Worm (Caenorhabditis elegans) whole organism, L1 larva: Measurements from ENCODE around the gene fbxa-2.

ENCODE experiments used
- C04F5.9 ChIP-seq: sonication (generic microtip); optimal IDR thresholded peaks from 2 replicates; lab custom pipeline; 2016; ENCODE audit warnings: missing genetic modification characterization, missing compliant biosample characterization
- Y116A8C.19 ChIP-seq: sonication (generic microtip); optimal IDR thresholded peaks from 2 replicates; lab custom pipeline; 2016; ENCODE audit warnings: missing compliant biosample characterization, missing genetic modification characterization, borderline replicate concordance
- alr-1 ChIP-seq: fragments of 200-800 bp; sonication (Bioruptor generic); optimal IDR thresholded peaks from 2 replicates; lab custom pipeline; 2018; ENCODE audit warnings: borderline replicate concordance, mild to moderate bottlenecking, missing genetic modification characterization, missing compliant biosample characterization
- blmp-1 ChIP-seq: fragments of 150-350 bp; optimal IDR thresholded peaks from 2 replicates; lab custom pipeline; 2014; ENCODE audit warnings: missing biosample characterization, missing genetic modification characterization
- ces-1 ChIP-seq: fragments of 150-350 bp; optimal IDR thresholded peaks from 2 replicates; lab custom pipeline; 2014; ENCODE audit warnings: missing biosample characterization, missing genetic modification reagents, missing genetic modification characterization
- dpl-1 ChIP-seq, 3 experiments: fragments of 150-350 bp in 2 of 3; sonication (generic microtip) in 1 of 3; optimal IDR thresholded peaks; 2 replicates each; lab custom pipeline; 2014 to 2017; ENCODE audit warnings: missing biosample characterization in 3 of 3, missing genetic modification characterization in 3 of 3, missing genetic modification reagents in 3 of 3
- dsc-1 ChIP-seq: sonication (generic microtip); optimal IDR thresholded peaks from 2 replicates; lab custom pipeline; 2016; ENCODE audit warnings: mild to moderate bottlenecking, missing genetic modification characterization, missing compliant biosample characterization
- efl-3 ChIP-seq: fragments of 200-800 bp; sonication (Bioruptor generic); optimal IDR thresholded peaks from 2 replicates; lab custom pipeline; 2018; ENCODE audit warnings: mild to moderate bottlenecking, missing genetic modification characterization, missing compliant biosample characterization
- elt-2 ChIP-seq: sonication (generic microtip); optimal IDR thresholded peaks from 2 replicates; lab custom pipeline; 2016; ENCODE audit warnings: missing genetic modification characterization, mild to moderate bottlenecking, inconsistent platforms, missing compliant biosample characterization, missing genetic modification reagents
- ets-5 ChIP-seq: fragments of 200-800 bp; sonication (Bioruptor generic); IDR thresholded peaks from 2 replicates; pipeline ENCODE4 v1.3.6; 2022; ENCODE audit warnings: missing genetic modification characterization, missing compliant biosample characterization
- fkh-4 ChIP-seq: sonication (generic microtip); optimal IDR thresholded peaks from 2 replicates; lab custom pipeline; 2016; ENCODE audit warnings: missing compliant biosample characterization, missing genetic modification characterization, borderline replicate concordance
- fos-1 ChIP-seq: fragments of 150-350 bp; optimal IDR thresholded peaks from 2 replicates; lab custom pipeline; 2014; ENCODE audit warnings: missing biosample characterization, missing genetic modification characterization
- grh-1 ChIP-seq: fragments of 200-800 bp; sonication (Bioruptor generic); IDR thresholded peaks from 2 replicates; pipeline ENCODE4 v1.3.6; 2022; ENCODE audit warnings: missing genetic modification reagents, missing genetic modification characterization, missing compliant biosample characterization
- hlh-4 ChIP-seq: sonication (generic microtip); optimal IDR thresholded peaks from 2 replicates; lab custom pipeline; 2016; ENCODE audit warnings: mild to moderate bottlenecking, missing genetic modification characterization, missing compliant biosample characterization
- hpl-2 ChIP-seq: fragments of 150-350 bp; optimal IDR thresholded peaks from 2 replicates; lab custom pipeline; 2014; ENCODE audit warnings: missing biosample characterization, missing genetic modification reagents, missing genetic modification characterization
- irx-1 ChIP-seq: sonication (generic microtip); optimal IDR thresholded peaks from 2 replicates; lab custom pipeline; 2016; ENCODE audit warnings: missing genetic modification characterization, missing compliant biosample characterization
- lin-13 ChIP-seq: fragments of 150-350 bp; optimal IDR thresholded peaks from 2 replicates; lab custom pipeline; 2014; ENCODE audit warnings: missing biosample characterization, missing genetic modification reagents, missing genetic modification characterization
- lin-15B ChIP-seq: fragments of 150-350 bp; sonication (generic microtip); optimal IDR thresholded peaks from 3 replicates; lab custom pipeline; 2014; ENCODE audit warnings: missing biosample characterization, missing genetic modification characterization
- lin-35 ChIP-seq, 2 experiments: fragments of 150-350 bp; optimal IDR thresholded peaks; 2 replicates each; lab custom pipeline; 2014; ENCODE audit warnings: missing biosample characterization in 2 of 2, missing genetic modification characterization in 2 of 2, missing genetic modification reagents in 2 of 2
- mep-1 ChIP-seq: fragments of 150-350 bp; optimal IDR thresholded peaks from 2 replicates; lab custom pipeline; 2014; ENCODE audit warnings: missing biosample characterization, missing genetic modification characterization
- nhr-11 ChIP-seq: fragments of 150-350 bp; optimal IDR thresholded peaks from 2 replicates; lab custom pipeline; 2014; ENCODE audit warnings: missing biosample characterization, missing genetic modification characterization
- nhr-19 ChIP-seq: fragments of 200-800 bp; sonication (Bioruptor generic); conservative IDR thresholded peaks from 2 replicates; pipeline ENCODE4 v1.3.6; 2022; ENCODE audit warnings: missing genetic modification characterization, missing compliant biosample characterization
- nhr-20 ChIP-seq: sonication (generic microtip); optimal IDR thresholded peaks from 2 replicates; lab custom pipeline; 2016; ENCODE audit warnings: mild to moderate bottlenecking, missing genetic modification characterization, missing compliant biosample characterization
- nhr-47 ChIP-seq: sonication (generic microtip); optimal IDR thresholded peaks from 2 replicates; lab custom pipeline; 2016; ENCODE audit warnings: mild to moderate bottlenecking, missing genetic modification characterization, moderate library complexity, missing compliant biosample characterization
- nhr-76 ChIP-seq: sonication (generic microtip); optimal IDR thresholded peaks from 2 replicates; lab custom pipeline; 2017; ENCODE audit warnings: missing biosample characterization, missing genetic modification characterization
- nhr-77 ChIP-seq: fragments of 150-350 bp; optimal IDR thresholded peaks from 2 replicates; lab custom pipeline; 2014; ENCODE audit warnings: missing biosample characterization, missing genetic modification characterization
- nhr-90 ChIP-seq: sonication (generic microtip); optimal IDR thresholded peaks from 2 replicates; lab custom pipeline; 2016; ENCODE audit warnings: mild to moderate bottlenecking, missing genetic modification characterization, missing compliant biosample characterization; ENCODE audit not compliant: poor library complexity
- pax-3 ChIP-seq: fragments of 200-800 bp; sonication (Bioruptor generic); optimal IDR thresholded peaks from 2 replicates; lab custom pipeline; 2018; ENCODE audit warnings: mild to moderate bottlenecking, missing genetic modification characterization, moderate library complexity, missing compliant biosample characterization
- rnt-1 ChIP-seq: sonication (generic microtip); optimal IDR thresholded peaks from 2 replicates; lab custom pipeline; 2016; ENCODE audit warnings: mild to moderate bottlenecking, missing genetic modification characterization, moderate library complexity, missing compliant biosample characterization
- snpc-4 ChIP-seq: fragments of 150-350 bp; optimal IDR thresholded peaks from 2 replicates; lab custom pipeline; 2014; ENCODE audit warnings: missing biosample characterization, missing genetic modification characterization
- snu-23 ChIP-seq: sonication (generic microtip); optimal IDR thresholded peaks from 2 replicates; lab custom pipeline; 2016; ENCODE audit warnings: missing genetic modification characterization, missing compliant biosample characterization
- sox-4 ChIP-seq: sonication (generic microtip); optimal IDR thresholded peaks from 2 replicates; lab custom pipeline; 2016; ENCODE audit warnings: missing genetic modification characterization, missing compliant biosample characterization
- sptf-1 ChIP-seq: fragments of 150-350 bp; optimal IDR thresholded peaks from 2 replicates; lab custom pipeline; 2014; ENCODE audit warnings: missing biosample characterization, missing genetic modification characterization
- unc-30 ChIP-seq: sonication (generic microtip); optimal IDR thresholded peaks from 2 replicates; lab custom pipeline; 2017; ENCODE audit warnings: missing biosample characterization, missing genetic modification characterization
- unc-86 ChIP-seq: sonication (generic microtip); optimal IDR thresholded peaks from 2 replicates; lab custom pipeline; 2016; ENCODE audit warnings: missing genetic modification characterization, missing compliant biosample characterization
- zag-1 ChIP-seq: fragments of 150-350 bp; optimal IDR thresholded peaks from 2 replicates; lab custom pipeline; 2014; ENCODE audit warnings: missing biosample characterization, missing genetic modification characterization
- ztf-11 ChIP-seq, 2 experiments: sonication (generic microtip); optimal IDR thresholded peaks; 2 replicates each; lab custom pipeline; 2016 to 2017; ENCODE audit warnings: missing genetic modification characterization in 2 of 2, missing biosample characterization in 1 of 2, missing compliant biosample characterization in 1 of 2

The fbxa-2 gene

DNA sequence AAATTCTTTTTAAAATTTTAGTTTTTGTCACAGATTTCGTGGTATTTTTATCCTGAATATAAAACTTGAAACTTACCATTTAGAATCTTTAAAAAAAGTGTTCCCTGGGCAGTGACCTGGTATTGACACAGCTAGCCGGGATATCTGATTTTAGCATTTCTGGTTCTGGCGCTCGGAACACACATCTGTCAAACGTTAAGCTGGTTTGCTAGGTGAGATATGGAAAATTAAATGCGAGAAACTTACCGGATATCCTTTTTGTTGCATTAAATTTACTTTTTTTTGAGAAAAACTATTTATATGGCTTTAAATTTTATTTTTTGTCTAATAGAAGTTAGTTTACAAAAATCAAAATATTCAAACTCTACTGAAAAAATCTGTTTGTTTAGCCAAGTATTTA, 16.3 kb upstream of the fbxa-2 start, which contains the start of gene F28G4.4:
TSS of gene F28G4.4 (minus strand) at position 101 of the 400 bp plus-strand sequence.
- TF ChIP-seq dpl-1 (GFP tag; optimal IDR thresholded peaks at IDR 0.05; lab: Kevin White, UChicago) (no peak), blmp-1 (tag; lab: Kevin White, UChicago) (no peak), irx-1 (tag; lab: Kevin White, UChicago) (no peak), nhr-47 (tag; lab: Kevin White, UChicago) (no peak), nhr-11 (tag; lab: Kevin White, UChicago) (no peak), nhr-76 (tag; lab: Kevin White, UChicago) (no peak), lin-35 (GFP tag; optimal IDR thresholded peaks at IDR 0.05; lab: Kevin White, UChicago) (no peak), C04F5.9 (tag; lab: Kevin White, UChicago) (no peak), efl-3 (GFP tag; lab: Kevin White, UChicago) (no peak), nhr-20 (tag; lab: Kevin White, UChicago) (no peak), rnt-1 (tag; lab: Kevin White, UChicago) (no peak), snu-23 (GFP tag; lab: Kevin White, UChicago) (no peak), mep-1 (tag; lab: Kevin White, UChicago) (no peak), ces-1 (GFP tag; lab: Kevin White, UChicago) (no peak)

DNA sequence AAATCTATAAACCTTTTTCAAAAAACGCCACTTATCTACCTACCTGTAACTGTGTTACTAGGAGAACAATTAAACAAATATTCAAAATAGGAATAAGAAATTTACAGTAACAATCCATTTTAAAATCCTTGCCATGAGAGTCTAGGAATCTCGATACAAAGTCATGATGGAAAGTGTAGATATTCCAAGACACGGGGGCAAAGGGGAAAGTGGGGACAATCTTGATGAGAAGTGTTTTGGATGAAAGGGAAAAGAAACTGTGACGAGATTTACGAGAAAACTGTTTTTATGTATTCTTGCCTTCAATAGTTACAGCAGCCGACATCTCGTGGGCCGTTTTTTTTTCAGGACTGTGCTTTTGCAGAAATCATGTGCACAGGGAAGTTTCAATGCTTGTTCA, 12.7 kb upstream of the fbxa-2 start, which contains the start of gene F28G4.2:
TSS of gene F28G4.2 (minus strand) at position 175 of the 400 bp plus-strand sequence.
- TF ChIP-seq blmp-1 (tag; lab: Kevin White, UChicago) (peak; percentile 78), hlh-4 (tag; lab: Kevin White, UChicago) (no peak)

DNA sequence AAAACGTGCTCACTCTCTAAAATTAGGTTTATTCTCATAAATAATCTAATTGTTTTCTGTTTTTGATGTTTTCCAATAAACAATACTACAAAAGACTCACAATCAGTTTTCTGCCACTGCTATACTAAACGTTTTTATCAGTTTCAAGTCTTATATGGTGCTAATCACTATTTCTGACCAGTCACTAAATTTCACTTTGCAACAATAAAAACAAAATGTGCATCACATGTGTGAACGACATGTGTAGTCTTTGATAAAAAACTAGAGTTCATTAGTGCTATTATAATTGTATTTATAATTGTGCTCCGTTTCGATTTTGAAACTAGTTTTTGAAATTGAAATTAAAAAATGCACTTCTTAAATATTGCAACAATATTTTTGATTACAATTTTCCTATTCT, 8.5 kb upstream of the fbxa-2 start, which contains the start of gene cyp-37B1:
TSS of gene cyp-37B1 (plus strand) at position 199 of the 400 bp plus-strand sequence.
- TF ChIP-seq elt-2 (tag; lab: Kevin White, UChicago) (peak; percentile 95), snpc-4 (tag; lab: Kevin White, UChicago) (no peak), nhr-90 (tag; lab: Kevin White, UChicago) (peak; percentile 38), nhr-20 (tag; lab: Kevin White, UChicago) (peak; percentile 59), lin-35 (GFP tag; optimal IDR thresholded peaks at IDR 0.05; lab: Kevin White, UChicago) (peak in 1 of 2 experiments; percentile 34)

DNA sequence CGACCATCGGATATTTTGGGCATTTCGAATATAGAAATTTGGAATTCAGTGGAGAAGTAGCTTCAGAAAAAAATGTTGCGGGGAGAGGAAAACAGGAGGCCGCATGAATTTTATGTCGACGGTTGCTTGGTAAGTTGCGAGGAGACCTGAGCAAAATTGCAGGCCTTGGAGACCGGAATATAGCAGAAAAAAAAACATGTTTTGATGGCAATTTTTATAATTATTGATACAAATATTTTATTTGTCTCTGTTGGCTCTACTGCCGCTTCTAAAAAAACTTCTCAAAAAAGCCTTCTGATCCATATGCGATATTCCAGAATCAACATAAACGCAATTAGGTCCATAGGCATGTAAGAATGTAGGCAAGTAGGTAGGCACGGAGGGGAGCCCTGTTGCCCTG, 5.9 kb upstream of the fbxa-2 start, which contains the start of gene pacl-1:
TSS of gene pacl-1 (minus strand) at position 101 of the 400 bp plus-strand sequence.
- TF ChIP-seq fkh-4 (tag; lab: Kevin White, UChicago) = no peak
- no peak for TF ChIP-seq lin-13

DNA sequence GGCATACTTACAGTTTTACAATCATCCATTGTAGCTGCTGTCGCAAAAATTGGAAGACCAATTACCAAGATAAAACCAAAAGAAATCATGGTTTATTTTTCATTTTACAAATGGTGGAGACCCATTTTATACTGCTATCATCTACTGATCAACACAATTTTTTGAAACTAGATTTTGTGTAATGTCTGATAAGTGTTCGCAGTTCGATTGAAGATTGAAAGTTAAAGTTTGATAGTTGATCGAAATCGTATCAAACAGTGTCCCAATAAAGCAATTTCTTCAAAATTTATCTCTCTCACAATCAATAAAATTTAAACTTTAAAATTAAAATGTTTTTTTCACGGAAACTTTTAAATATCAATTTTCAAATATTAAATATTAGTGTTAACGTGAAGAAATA, 1.7 kb upstream of the fbxa-2 start, which contains the start of gene T13F3.6:
TSS of gene T13F3.6 (minus strand) at position 101 of the 400 bp plus-strand sequence.
- no peak for TF ChIP-seq sptf-1 (tag; lab: Kevin White, UChicago)
- no peak for TF ChIP-seq fkh-4 (tag; lab: Kevin White, UChicago)
- no peak for TF ChIP-seq pax-3 (tag; lab: Kevin White, UChicago)
- TF ChIP-seq nhr-77 (tag; lab: Kevin White, UChicago) = no peak
- TF ChIP-seq ztf-11 (tag; optimal IDR thresholded peaks at IDR 0.05; lab: Kevin White, UChicago) = no peak
- TF ChIP-seq dsc-1 (tag; lab: Kevin White, UChicago) = no peak
- TF ChIP-seq C04F5.9 (tag; lab: Kevin White, UChicago) = no peak
- no peak for TF ChIP-seq nhr-19 (GFP tag; lab: Robert Waterston, UW)
- no peak for TF ChIP-seq nhr-20 (tag; lab: Kevin White, UChicago)
- no peak for TF ChIP-seq alr-1
- no peak for TF ChIP-seq zag-1 (tag; lab: Kevin White, UChicago)
- TF ChIP-seq, all 84 proteins: peak for 0

DNA sequence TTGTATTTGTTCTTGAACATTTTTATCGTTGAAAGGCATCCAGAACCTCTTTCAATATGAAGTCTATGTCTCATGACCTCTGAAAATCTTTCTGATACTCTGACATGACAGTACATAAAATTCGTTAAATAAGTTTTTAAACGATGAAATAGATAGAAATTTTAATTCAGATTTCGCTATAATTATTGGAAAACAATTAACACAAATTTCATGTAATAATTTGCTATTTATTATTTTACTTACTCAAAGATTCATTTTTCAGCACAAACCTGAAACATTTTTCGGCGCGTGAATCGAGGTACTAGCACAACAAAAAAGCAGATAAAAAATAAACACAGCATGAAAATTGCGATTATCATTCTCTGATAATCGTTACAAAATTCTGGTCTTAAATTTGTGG, 2.9 kb downstream of the fbxa-2 start, which contains the start of gene T13F3.4:
TSS of gene T13F3.4 (minus strand) at position 101 of the 400 bp plus-strand sequence.
- TF ChIP-seq rnt-1 (tag; lab: Kevin White, UChicago) = no peak
- TF ChIP-seq fos-1 (tag; lab: Kevin White, UChicago) = no peak
- no peak for TF ChIP-seq unc-30
- no peak for TF ChIP-seq sptf-1 (tag; lab: Kevin White, UChicago)
- TF ChIP-seq sox-4 (tag; lab: Kevin White, UChicago) = no peak
- TF ChIP-seq Y116A8C.19 (tag; lab: Kevin White, UChicago) = no peak
- TF ChIP-seq ets-5 (GFP tag; lab: Robert Waterston, UW) = no peak
- TF ChIP-seq snpc-4 (tag; lab: Kevin White, UChicago) = no peak
- no peak for TF ChIP-seq unc-86
- TF ChIP-seq hpl-2 = no peak
- no peak for TF ChIP-seq grh-1
- TF ChIP-seq elt-2 (tag; lab: Kevin White, UChicago) = no peak
- TF ChIP-seq lin-15B (tag; lab: Kevin White, UChicago) = no peak
- no peak for TF ChIP-seq nhr-76 (tag; lab: Kevin White, UChicago)
- TF ChIP-seq mep-1 (tag; lab: Kevin White, UChicago) = no peak
